Worm (Caenorhabditis elegans): ENCODE results near the gene str-140.

DNA sequence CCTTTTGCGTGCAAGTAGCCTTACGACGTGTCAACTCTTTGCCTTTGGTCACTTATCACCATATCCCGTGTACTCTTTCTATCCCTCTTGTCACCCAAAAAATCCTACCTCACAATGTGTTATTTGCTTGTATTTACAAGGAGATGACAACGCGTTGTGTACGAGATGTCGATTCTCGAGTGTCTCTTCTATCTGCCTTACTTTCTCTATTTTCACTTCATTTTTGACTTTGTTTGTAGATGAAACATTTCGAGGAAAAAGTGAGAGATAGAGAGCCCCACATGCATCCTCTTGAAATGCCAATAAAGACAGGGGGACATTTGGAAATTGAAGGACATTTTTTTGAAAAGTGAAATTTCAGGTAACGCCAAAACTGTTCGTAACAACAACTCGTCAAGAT lies 43.1 kb upstream of the str-140 start:
- TF ChIP-seq nhr-237 (tag; optimal IDR thresholded peaks at IDR 0.05) (no peak), ama-1 (optimal IDR thresholded peaks at IDR 0.05) (no peak), nhr-6 (tag; optimal IDR thresholded peaks at IDR 0.05) (no peak), zag-1 (tag; optimal IDR thresholded peaks at IDR 0.05) (no peak)

Data from whole organism, L2 larva.